Fruit fly (Drosophila melanogaster) whole organism, prepupa: Measurements from ENCODE around the gene Hers.
"Not testable (repeated sequence)": the region's sequence is repeated elsewhere in the genome, so short reads cannot be mapped to it uniquely, and the experiment has no call there.

Experiments
- CG11294 ChIP-seq: fragments of 200-800 bp; sonication (Bioruptor generic); IDR thresholded peaks from 2 replicates; pipeline ENCODE4 v1.3.6; 2022; ENCODE audit warnings: missing biosample characterization, missing genetic modification characterization
- CG34406 ChIP-seq: fragments of 200-800 bp; sonication (Bioruptor generic); optimal IDR thresholded peaks from 3 replicates; lab custom pipeline; 2016; ENCODE audit warnings: missing biosample characterization, missing genetic modification characterization
- CG6854 ChIP-seq: fragments of 200-800 bp; sonication (Bioruptor generic); optimal IDR thresholded peaks from 2 replicates; lab custom pipeline; 2017; ENCODE audit warnings: missing biosample characterization, mild to moderate bottlenecking, missing genetic modification characterization
- CG7368 ChIP-seq: fragments of 200-800 bp; sonication (Bioruptor generic); optimal IDR thresholded peaks from 3 replicates; lab custom pipeline; 2016; ENCODE audit warnings: missing biosample characterization, missing genetic modification characterization
- Eip78C ChIP-seq: fragments of 200-800 bp; sonication (Bioruptor generic); peaks from one replicate; lab custom pipeline; 2016; ENCODE audit warnings: missing biosample characterization, missing genetic modification characterization
- Gug ChIP-seq: fragments of 200-800 bp; sonication (Bioruptor generic); IDR thresholded peaks from 2 replicates; pipeline ENCODE4 v1.3.6; 2022; ENCODE audit warnings: missing biosample characterization, missing genetic modification characterization
- Hr4 ChIP-seq: fragments of 200-800 bp; sonication (Bioruptor generic); optimal IDR thresholded peaks from 3 replicates; lab custom pipeline; 2016; ENCODE audit warnings: missing biosample characterization, missing genetic modification characterization
- Met ChIP-seq: fragments of 200-800 bp; sonication (Bioruptor generic); optimal IDR thresholded peaks from 3 replicates; lab custom pipeline; 2016; ENCODE audit warnings: missing biosample characterization, missing genetic modification characterization
- eg ChIP-seq: fragments of 200-800 bp; sonication (Bioruptor generic); IDR thresholded peaks from 3 replicates; pipeline ENCODE4 v1.3.6; 2022; ENCODE audit warnings: missing biosample characterization, missing genetic modification characterization
- fd59A ChIP-seq: fragments of 200-800 bp; sonication (Bioruptor generic); optimal IDR thresholded peaks from 2 replicates; lab custom pipeline; 2017; ENCODE audit warnings: missing biosample characterization, mild to moderate bottlenecking, missing genetic modification characterization, missing genetic modification reagents
- fkh ChIP-seq: fragments of 200-800 bp; sonication (Bioruptor generic); optimal IDR thresholded peaks from 3 replicates; lab custom pipeline; 2017; ENCODE audit warnings: missing biosample characterization, mild to moderate bottlenecking, missing genetic modification characterization, moderate library complexity

- TF ChIP-seq Met (GFP tag; lab: Kevin White, UChicago); eg; Eip78C (GFP tag; lab: Kevin White, UChicago); fkh (GFP tag; lab: Kevin White, UChicago); CG6854 (GFP tag; lab: Kevin White, UChicago); CG7368 (GFP tag; lab: Kevin White, UChicago); Gug (GFP tag; lab: Robert Waterston, UW); CG34406 (GFP tag; lab: Kevin White, UChicago); fd59A (GFP tag; lab: Kevin White, UChicago); CG11294 (GFP tag; lab: Robert Waterston, UW); Hr4 (GFP tag; lab: Kevin White, UChicago): not testable (repeated sequence)
Observed at dm6 chrX:19938894-19939293, 72.9 kb downstream of the Hers start, which contains the start of gene CG45491.
